Worm (Caenorhabditis elegans) whole organism, midembryonic: ENCODE measurements around the gene ssu-1.

ENCODE experiments used
- T22C8.4 ChIP-seq: fragments of 200-800 bp; sonication (Bioruptor generic); IDR thresholded peaks from 2 replicates; pipeline ENCODE4 v1.3.6; 2022; ENCODE audit warnings: missing genetic modification characterization, missing compliant biosample characterization
- cog-1 ChIP-seq: sonication (generic microtip); optimal IDR thresholded peaks from 2 replicates; lab custom pipeline; 2016; ENCODE audit warnings: missing genetic modification characterization, missing compliant biosample characterization
- flt-1 ChIP-seq: fragments of 200-800 bp; sonication (Bioruptor generic); IDR thresholded peaks from 2 replicates; pipeline ENCODE4 v1.3.6; 2022; ENCODE audit warnings: missing genetic modification characterization, missing compliant biosample characterization
- klf-2 ChIP-seq: fragments of 200-800 bp; sonication (Bioruptor generic); conservative IDR thresholded peaks from 2 replicates; pipeline ENCODE4 v1.3.6; 2022; ENCODE audit warnings: missing genetic modification reagents, missing genetic modification characterization, missing compliant biosample characterization
- med-1 ChIP-seq: sonication (generic microtip); optimal IDR thresholded peaks from 2 replicates; lab custom pipeline; 2017; ENCODE audit warnings: missing genetic modification characterization, mild to moderate bottlenecking, missing compliant biosample characterization, antibody characterized with exemption, missing genetic modification reagents; ENCODE audit not compliant: insufficient read depth
- ref-1 ChIP-seq: fragments of 200-800 bp; sonication (Bioruptor generic); conservative IDR thresholded peaks from 2 replicates; pipeline ENCODE4 v1.3.6; 2022; ENCODE audit warnings: missing genetic modification reagents, missing genetic modification characterization, missing compliant biosample characterization
- tab-1 ChIP-seq: fragments of 200-800 bp; sonication (Bioruptor generic); IDR thresholded peaks from 2 replicates; pipeline ENCODE4 v1.3.6; 2022; ENCODE audit warnings: missing genetic modification characterization, missing compliant biosample characterization
- ztf-23 ChIP-seq: fragments of 200-800 bp; sonication (Bioruptor generic); IDR thresholded peaks from 2 replicates; pipeline ENCODE4 v1.3.6; 2022; ENCODE audit warnings: missing genetic modification reagents, missing genetic modification characterization, missing compliant biosample characterization
- ztf-29 ChIP-seq: fragments of 200-800 bp; sonication (Bioruptor generic); IDR thresholded peaks from 2 replicates; pipeline ENCODE4 v1.3.6; 2022; ENCODE audit warnings: missing genetic modification reagents, missing genetic modification characterization, missing compliant biosample characterization

Gene ssu-1

ce11 chrV:20124393-20124792 lies 8.7 kb downstream of the ssu-1 start:
- TF ChIP-seq med-1 (no peak), T22C8.4 (no peak), ref-1 (GFP tag; lab: Robert Waterston, UW) (no peak), tab-1 (no peak), klf-2 (no peak), flt-1 (GFP tag; lab: Robert Waterston, UW) (no peak), cog-1 (tag; lab: Kevin White, UChicago) (no peak), ztf-29 (no peak), ztf-23 (no peak)

- no peak for TF ChIP-seq ztf-29
- TF ChIP-seq klf-2: no peak
- TF ChIP-seq ztf-23: no peak
- no peak for TF ChIP-seq T22C8.4
- TF ChIP-seq med-1: no peak
- no peak for TF ChIP-seq cog-1 (tag; lab: Kevin White, UChicago)
- no peak for TF ChIP-seq tab-1
- no peak for TF ChIP-seq flt-1 (GFP tag; lab: Robert Waterston, UW)
- TF ChIP-seq ref-1 (GFP tag; lab: Robert Waterston, UW): no peak
Measured at ce11 chrV:20123616-20124015, 9.4 kb downstream of the ssu-1 start.

- TF ChIP-seq ztf-29 (no peak), klf-2 (no peak), T22C8.4 (no peak)
Measured at ce11 chrV:20123010-20123409, 10.1 kb downstream of the ssu-1 start.

- TF ChIP-seq tab-1 (no peak), T22C8.4 (no peak), ztf-29 (no peak), flt-1 (GFP tag; lab: Robert Waterston, UW) (no peak), med-1 (no peak), klf-2 (no peak), cog-1 (tag; lab: Kevin White, UChicago) (no peak), ztf-23 (no peak), ref-1 (GFP tag; lab: Robert Waterston, UW) (no peak)
Measured at ce11 chrV:20120623-20121165, 12.4 kb downstream of the ssu-1 start, which contains the start of gene ncx-1. TSS of gene ncx-1 (minus strand) at chrV:20120673.

ce11 chrV:20119770-20120169 lies 13.3 kb downstream of the ssu-1 start:
- TF ChIP-seq ztf-29 (no peak), flt-1 (GFP tag; lab: Robert Waterston, UW) (no peak), ref-1 (GFP tag; lab: Robert Waterston, UW) (no peak), klf-2 (no peak), tab-1 (no peak), cog-1 (tag; lab: Kevin White, UChicago) (no peak), med-1 (no peak), ztf-23 (no peak), T22C8.4 (no peak)

ce11 chrV:20105210-20105793 lies 27.8 kb downstream of the ssu-1 start:
- TF ChIP-seq med-1 (no peak), T22C8.4 (peak; percentile 63; the same call in 1 of the 2 replicates)

ce11 chrV:20104417-20104816 lies 28.6 kb downstream of the ssu-1 start:
- TF ChIP-seq cog-1 (tag; lab: Kevin White, UChicago) (no peak), T22C8.4 (peak; percentile 45; the same call in 1 of the 2 replicates), klf-2 (no peak), ztf-23 (no peak)

ce11 chrV:20097164-20097563 lies 35.9 kb downstream of the ssu-1 start:
- TF ChIP-seq T22C8.4 (no peak), ztf-29 (no peak), ztf-23 (no peak), tab-1 (no peak), med-1 (no peak), ref-1 (GFP tag; lab: Robert Waterston, UW) (no peak), cog-1 (tag; lab: Kevin White, UChicago) (no peak), flt-1 (GFP tag; lab: Robert Waterston, UW) (no peak), klf-2 (no peak)

ce11 chrV:20094908-20095307 lies 38.2 kb downstream of the ssu-1 start, which contains the start of gene nlp-69:
TSS of gene nlp-69 (minus strand) at chrV:20095008.
- TF ChIP-seq cog-1 (tag; lab: Kevin White, UChicago): no peak
- no peak for TF ChIP-seq ztf-29
- TF ChIP-seq med-1: no peak
- no peak for TF ChIP-seq ref-1 (GFP tag; lab: Robert Waterston, UW)
- TF ChIP-seq ztf-23: no peak
- no peak for TF ChIP-seq flt-1 (GFP tag; lab: Robert Waterston, UW)
- no peak for TF ChIP-seq klf-2
- no peak for TF ChIP-seq tab-1
- TF ChIP-seq T22C8.4: no peak

- no peak for TF ChIP-seq tab-1
- TF ChIP-seq cog-1 (tag; lab: Kevin White, UChicago): no peak
- TF ChIP-seq ztf-29: no peak
- TF ChIP-seq klf-2: no peak
- TF ChIP-seq flt-1 (GFP tag; lab: Robert Waterston, UW): no peak
- no peak for TF ChIP-seq ref-1 (GFP tag; lab: Robert Waterston, UW)
- no peak for TF ChIP-seq T22C8.4
- TF ChIP-seq med-1: no peak
- no peak for TF ChIP-seq ztf-23
Measured at ce11 chrV:20093940-20094339, 39.1 kb downstream of the ssu-1 start.

ce11 chrV:20090698-20091313 lies 42.3 kb downstream of the ssu-1 start, which contains the start of the genes dcs-1 and sec-23:
TSS of gene dcs-1 (minus strand) at chrV:20090743.
TSS of gene sec-23 (plus strand) at chrV:20091263.
- TF ChIP-seq ztf-23: no peak
- no peak for TF ChIP-seq tab-1
- no peak for TF ChIP-seq ztf-29
- no peak for TF ChIP-seq med-1
- no peak for TF ChIP-seq klf-2
- no peak for TF ChIP-seq flt-1 (GFP tag; lab: Robert Waterston, UW)
- TF ChIP-seq cog-1 (tag; lab: Kevin White, UChicago): no peak
- TF ChIP-seq ref-1 (GFP tag; lab: Robert Waterston, UW): no peak
- no peak for TF ChIP-seq T22C8.4
